Worm (Caenorhabditis elegans) whole organism, L3 larva: Measurements from ENCODE around the gene lgg-3.

ENCODE experiments used
- R02D3.7 ChIP-seq: fragments of 150-350 bp; optimal IDR thresholded peaks from 2 replicates; lab custom pipeline; 2014; ENCODE audit warnings: missing biosample characterization, missing genetic modification characterization
- aly-2 ChIP-seq: fragments of 150-350 bp; optimal IDR thresholded peaks from 2 replicates; lab custom pipeline; 2014; ENCODE audit warnings: missing biosample characterization, missing genetic modification characterization
- ama-1 ChIP-seq: fragments of 150-350 bp; optimal IDR thresholded peaks from 2 replicates; lab custom pipeline; 2018
- ceh-16 ChIP-seq: sonication (generic microtip); optimal IDR thresholded peaks from 2 replicates; lab custom pipeline; 2017; ENCODE audit warnings: missing biosample characterization, missing genetic modification characterization
- ceh-28 ChIP-seq: fragments of 150-350 bp; optimal IDR thresholded peaks from 2 replicates; lab custom pipeline; 2014; ENCODE audit warnings: missing biosample characterization, missing genetic modification reagents, missing genetic modification characterization
- ceh-82 ChIP-seq: fragments of 150-350 bp; optimal IDR thresholded peaks from 2 replicates; lab custom pipeline; 2014; ENCODE audit warnings: missing biosample characterization, missing genetic modification characterization
- daf-12 ChIP-seq: fragments of 150-350 bp; optimal IDR thresholded peaks from 2 replicates; lab custom pipeline; 2014; ENCODE audit warnings: missing biosample characterization, missing genetic modification reagents, missing genetic modification characterization
- egl-27 ChIP-seq: sonication (generic microtip); optimal IDR thresholded peaks from 4 replicates; lab custom pipeline; 2017; ENCODE audit warnings: missing biosample characterization, missing genetic modification reagents, missing genetic modification characterization
- egl-5 ChIP-seq: fragments of 150-350 bp; optimal IDR thresholded peaks from 2 replicates; lab custom pipeline; 2017; ENCODE audit warnings: missing biosample characterization, missing genetic modification reagents, missing genetic modification characterization, inconsistent platforms
- elt-1 ChIP-seq: fragments of 150-350 bp; optimal IDR thresholded peaks from 2 replicates; lab custom pipeline; 2014; ENCODE audit warnings: missing biosample characterization, missing genetic modification characterization
- elt-2 ChIP-seq: sonication (generic microtip); optimal IDR thresholded peaks from 2 replicates; lab custom pipeline; 2016; ENCODE audit warnings: missing genetic modification reagents, mild to moderate bottlenecking, missing genetic modification characterization, missing compliant biosample characterization
- elt-3 ChIP-seq, 3 experiments: fragments of 150-350 bp in 1 of 3; sonication (generic microtip) in 2 of 3; optimal IDR thresholded peaks; 2 replicates in 2 of 3; 4 replicates in 1 of 3; lab custom pipeline; 2014 to 2017; ENCODE audit warnings: missing biosample characterization in 3 of 3, missing genetic modification characterization in 3 of 3
- eor-1 ChIP-seq, 2 experiments: fragments of 150-350 bp; optimal IDR thresholded peaks; 2 replicates each; lab custom pipeline; 2014 to 2018; ENCODE audit warnings: missing biosample characterization in 2 of 2, missing genetic modification characterization in 2 of 2
- fkh-10 ChIP-seq: sonication (generic microtip); optimal IDR thresholded peaks from 2 replicates; lab custom pipeline; 2017; ENCODE audit warnings: missing biosample characterization, missing genetic modification reagents, missing genetic modification characterization
- fkh-2 ChIP-seq: fragments of 150-350 bp; optimal IDR thresholded peaks from 2 replicates; lab custom pipeline; 2014; ENCODE audit warnings: missing biosample characterization, missing genetic modification reagents, missing genetic modification characterization
- fos-1 ChIP-seq: fragments of 150-350 bp; optimal IDR thresholded peaks from 2 replicates; lab custom pipeline; 2014; ENCODE audit warnings: missing biosample characterization, missing genetic modification characterization
- hmg-11 ChIP-seq: sonication (generic microtip); optimal IDR thresholded peaks from 2 replicates; lab custom pipeline; 2016; ENCODE audit warnings: missing genetic modification characterization, missing compliant biosample characterization
- jun-1 ChIP-seq: fragments of 150-350 bp; optimal IDR thresholded peaks from 2 replicates; lab custom pipeline; 2014; ENCODE audit warnings: missing biosample characterization, missing genetic modification reagents, missing genetic modification characterization
- lin-15B ChIP-seq: fragments of 150-350 bp; optimal IDR thresholded peaks from 2 replicates; lab custom pipeline; 2014; ENCODE audit warnings: missing biosample characterization, missing genetic modification characterization
- lin-39 ChIP-seq: fragments of 150-350 bp; optimal IDR thresholded peaks from 2 replicates; lab custom pipeline; 2018; ENCODE audit warnings: missing biosample characterization, missing genetic modification reagents, missing genetic modification characterization
- lsy-12 ChIP-seq: sonication (generic microtip); optimal IDR thresholded peaks from 2 replicates; lab custom pipeline; 2016; ENCODE audit warnings: mild to moderate bottlenecking, missing genetic modification characterization, missing compliant biosample characterization
- mdl-1 ChIP-seq: fragments of 150-350 bp; optimal IDR thresholded peaks from 2 replicates; lab custom pipeline; 2014; ENCODE audit warnings: missing biosample characterization, missing genetic modification characterization
- mml-1 ChIP-seq: fragments of 150-350 bp; sonication (generic microtip); optimal IDR thresholded peaks from 3 replicates; lab custom pipeline; 2014; ENCODE audit warnings: missing biosample characterization, missing genetic modification characterization
- nfya-1 ChIP-seq: sonication (generic microtip); optimal IDR thresholded peaks from 2 replicates; lab custom pipeline; 2017; ENCODE audit warnings: missing genetic modification characterization, mild to moderate bottlenecking, missing compliant biosample characterization, antibody characterized with exemption, moderate library complexity; ENCODE audit not compliant: insufficient read depth
- nhr-11 ChIP-seq: fragments of 150-350 bp; optimal IDR thresholded peaks from 2 replicates; lab custom pipeline; 2014; ENCODE audit warnings: missing biosample characterization, missing genetic modification characterization
- nhr-23 ChIP-seq: fragments of 150-350 bp; optimal IDR thresholded peaks from 2 replicates; lab custom pipeline; 2014; ENCODE audit warnings: missing biosample characterization, missing genetic modification reagents, missing genetic modification characterization
- nhr-237 ChIP-seq: fragments of 150-350 bp; optimal IDR thresholded peaks from 2 replicates; lab custom pipeline; 2014; ENCODE audit warnings: missing biosample characterization, missing genetic modification characterization
- nhr-25 ChIP-seq: sonication (generic microtip); optimal IDR thresholded peaks from 2 replicates; lab custom pipeline; 2017; ENCODE audit warnings: missing biosample characterization, missing genetic modification characterization
- nhr-28 ChIP-seq: fragments of 150-350 bp; optimal IDR thresholded peaks from 2 replicates; lab custom pipeline; 2014; ENCODE audit warnings: missing biosample characterization, missing genetic modification characterization
- nhr-43 ChIP-seq: sonication (generic microtip); optimal IDR thresholded peaks from 2 replicates; lab custom pipeline; 2016; ENCODE audit warnings: mild to moderate bottlenecking, missing genetic modification characterization, missing compliant biosample characterization; ENCODE audit not compliant: poor library complexity, severe bottlenecking
- nhr-67 ChIP-seq: fragments of 150-350 bp; optimal IDR thresholded peaks from 2 replicates; lab custom pipeline; 2014; ENCODE audit warnings: missing biosample characterization, missing genetic modification characterization
- nhr-76 ChIP-seq: fragments of 150-350 bp; sonication (generic microtip); optimal IDR thresholded peaks from 5 replicates; lab custom pipeline; 2014; ENCODE audit warnings: missing biosample characterization, missing genetic modification characterization
- nhr-77 ChIP-seq: fragments of 150-350 bp; optimal IDR thresholded peaks from 2 replicates; lab custom pipeline; 2014; ENCODE audit warnings: missing biosample characterization, missing genetic modification characterization
- pha-4 ChIP-seq: fragments of 150-350 bp; optimal IDR thresholded peaks from 2 replicates; lab custom pipeline; 2014; ENCODE audit warnings: missing biosample characterization, missing genetic modification reagents, missing genetic modification characterization
- pqm-1 ChIP-seq: fragments of 150-350 bp; optimal IDR thresholded peaks from 2 replicates; lab custom pipeline; 2017; ENCODE audit warnings: missing biosample characterization, missing genetic modification characterization, inconsistent platforms
- sea-2 ChIP-seq: fragments of 150-350 bp; sonication (generic microtip); optimal IDR thresholded peaks from 4 replicates; lab custom pipeline; 2014; ENCODE audit warnings: missing biosample characterization, missing genetic modification reagents, missing genetic modification characterization
- skn-1 ChIP-seq: fragments of 150-350 bp; optimal IDR thresholded peaks from 2 replicates; lab custom pipeline; 2014; ENCODE audit warnings: missing biosample characterization, missing genetic modification characterization
- tbx-2 ChIP-seq: sonication (generic microtip); optimal IDR thresholded peaks from 2 replicates; lab custom pipeline; 2016; ENCODE audit warnings: mild to moderate bottlenecking, missing genetic modification characterization, missing compliant biosample characterization
- unc-39 ChIP-seq: sonication (generic microtip); optimal IDR thresholded peaks from 4 replicates; lab custom pipeline; 2017; ENCODE audit warnings: missing biosample characterization, missing genetic modification characterization
- unc-62 ChIP-seq: fragments of 150-350 bp; sonication (generic microtip); optimal IDR thresholded peaks from 4 replicates; lab custom pipeline; 2014; ENCODE audit warnings: missing biosample characterization, missing genetic modification reagents, missing genetic modification characterization
- zag-1 ChIP-seq: fragments of 150-350 bp; optimal IDR thresholded peaks from 2 replicates; lab custom pipeline; 2014; ENCODE audit warnings: missing biosample characterization, missing genetic modification characterization
- ztf-11 ChIP-seq: fragments of 150-350 bp; optimal IDR thresholded peaks from 2 replicates; lab custom pipeline; 2014; ENCODE audit warnings: missing biosample characterization, missing genetic modification characterization
- ztf-4 ChIP-seq: fragments of 150-350 bp; optimal IDR thresholded peaks from 2 replicates; lab custom pipeline; 2014; ENCODE audit warnings: missing biosample characterization, missing genetic modification characterization

lgg-3 gene

DNA sequence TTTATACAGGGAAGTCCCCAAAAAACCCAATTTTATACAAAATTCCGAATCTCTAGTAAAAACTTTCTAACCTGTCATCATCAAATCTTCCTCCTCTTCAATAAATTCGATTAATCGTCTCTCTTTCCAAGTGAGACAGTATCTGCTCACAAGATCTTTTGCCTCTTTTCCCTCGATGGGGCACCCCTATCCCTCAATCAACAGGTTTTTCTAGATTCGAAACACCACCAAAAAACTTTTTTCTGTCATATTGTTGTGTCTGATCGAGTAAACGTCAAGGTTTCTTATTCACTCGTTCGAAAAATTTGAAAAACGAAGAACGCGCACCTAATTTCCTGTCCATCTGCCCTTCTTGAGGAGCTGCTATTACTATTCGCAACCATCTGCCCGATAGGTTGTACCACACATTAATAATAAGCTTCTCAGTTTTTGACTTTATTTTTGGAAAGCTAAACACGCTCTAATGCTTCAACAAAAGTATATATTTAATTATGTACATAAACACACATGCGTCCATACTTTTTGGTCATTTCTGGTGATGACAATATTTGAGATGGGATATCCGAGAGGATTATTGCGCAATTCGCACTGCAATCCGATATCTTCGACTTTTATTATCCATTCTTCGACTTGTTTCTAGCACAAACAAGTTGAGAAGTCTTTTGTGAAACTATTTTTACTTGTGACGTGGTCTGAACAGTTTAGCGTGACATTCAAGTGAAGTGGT lies 21.5 kb upstream of the lgg-3 start:
- peak; percentile 7 for TF ChIP-seq nhr-25 (tag; lab: Kevin White, UChicago)
- no peak for TF ChIP-seq nhr-76 (tag; lab: Kevin White, UChicago)
- no peak for TF ChIP-seq aly-2
- TF ChIP-seq nhr-237 (tag; lab: Kevin White, UChicago), result no peak
- no peak for TF ChIP-seq ceh-28 (tag; lab: Kevin White, UChicago)
- no peak for TF ChIP-seq fkh-10 (GFP tag; lab: Kevin White, UChicago)
- no peak for TF ChIP-seq tbx-2 (tag; lab: Kevin White, UChicago)
- peak; percentile 48 for TF ChIP-seq elt-1 (tag; lab: Kevin White, UChicago)
- no peak for TF ChIP-seq ceh-82 (tag; lab: Kevin White, UChicago)

ce11 chrIII:5718385-5718784 lies 20.6 kb upstream of the lgg-3 start:
- TF ChIP-seq elt-1 (tag; lab: Kevin White, UChicago) (no peak), ceh-16 (no peak), nhr-43 (tag; lab: Kevin White, UChicago) (no peak), zag-1 (tag; lab: Kevin White, UChicago) (no peak), tbx-2 (tag; lab: Kevin White, UChicago) (no peak), egl-5 (tag; lab: Kevin White, UChicago) (no peak), ama-1 (lab: Kevin White, UChicago) (no peak), skn-1 (tag; lab: Kevin White, UChicago) (no peak), elt-2 (tag; lab: Kevin White, UChicago) (no peak), fos-1 (no peak), nhr-23 (tag; lab: Kevin White, UChicago) (no peak), R02D3.7 (tag; lab: Kevin White, UChicago) (no peak), unc-39 (tag; lab: Kevin White, UChicago) (no peak)

ce11 chrIII:5717173-5717748 lies 19.4 kb upstream of the lgg-3 start:
- TF ChIP-seq jun-1 (no peak), ama-1 (lab: Kevin White, UChicago) (peak; percentile 77), lsy-12 (tag; lab: Kevin White, UChicago) (peak; percentile 18), elt-2 (tag; lab: Kevin White, UChicago) (peak; percentile 3)
- TF ChIP-seq, all 47 proteins: peak for 3

ce11 chrIII:5715467-5715866 lies 17.7 kb upstream of the lgg-3 start:
- TF ChIP-seq lin-39 (tag; lab: Kevin White, UChicago) (peak; percentile 88), pqm-1 (tag; lab: Kevin White, UChicago) (no peak), nhr-237 (tag; lab: Kevin White, UChicago) (no peak), ceh-82 (tag; lab: Kevin White, UChicago) (no peak), ztf-11 (tag; lab: Kevin White, UChicago) (no peak), unc-62 (GFP tag; lab: Kevin White, UChicago) (peak; percentile 34), daf-12 (tag; lab: Kevin White, UChicago) (no peak), fkh-2 (tag; lab: Kevin White, UChicago) (no peak), mml-1 (tag; lab: Kevin White, UChicago) (no peak), egl-27 (tag; lab: Kevin White, UChicago) (no peak), fos-1 (no peak), skn-1 (tag; lab: Kevin White, UChicago) (peak; percentile 24), fkh-10 (GFP tag; lab: Kevin White, UChicago) (no peak), ztf-4 (tag; lab: Kevin White, UChicago) (no peak), hmg-11 (tag; lab: Kevin White, UChicago) (peak; percentile 88), elt-3 (tag; optimal IDR thresholded peaks at IDR 0.05; lab: Kevin White, UChicago) (peak in 1 of 3 experiments; percentile 26), nhr-43 (tag; lab: Kevin White, UChicago) (no peak), ceh-16 (no peak), jun-1 (peak; percentile 78), nhr-25 (tag; lab: Kevin White, UChicago) (peak; percentile 75), elt-2 (tag; lab: Kevin White, UChicago) (peak; percentile 63), unc-39 (tag; lab: Kevin White, UChicago) (no peak), pha-4 (tag; lab: Kevin White, UChicago) (peak; percentile 78), nhr-11 (tag; lab: Kevin White, UChicago) (no peak), lin-15B (tag; lab: Kevin White, UChicago) (peak; percentile 70), nhr-77 (no peak), aly-2 (no peak), ama-1 (lab: Kevin White, UChicago) (peak; percentile 82), tbx-2 (tag; lab: Kevin White, UChicago) (no peak), eor-1 (tag; optimal IDR thresholded peaks at IDR 0.05; lab: Kevin White, UChicago) (no peak), nfya-1 (tag; lab: Kevin White, UChicago) (peak; percentile 90), nhr-67 (no peak), sea-2 (no peak), nhr-28 (tag; lab: Kevin White, UChicago) (no peak), nhr-23 (tag; lab: Kevin White, UChicago) (peak; percentile 63), mdl-1 (tag; lab: Kevin White, UChicago) (peak; percentile 32), lsy-12 (tag; lab: Kevin White, UChicago) (no peak)
